Worm (Caenorhabditis elegans): ENCODE measurements around the gene irk-1.

- TF ChIP-seq pha-4 (GFP tag; IDR thresholded peaks at IDR 0.05) (no peak), pha-4 (tag; optimal IDR thresholded peaks at IDR 0.05) (no peak), ama-1 (optimal IDR thresholded peaks at IDR 0.05) (peak; percentile 74), dpl-1 (GFP tag; optimal IDR thresholded peaks at IDR 0.05) (no peak), nhr-25 (tag; optimal IDR thresholded peaks at IDR 0.05; ENCODE audit: borderline replicate concordance, insufficient read depth) (no peak), unc-62 (GFP tag; optimal IDR thresholded peaks at IDR 0.05 in 1 of 2) (no peak), unc-62 (tag; optimal IDR thresholded peaks at IDR 0.05) (no peak), saeg-2 (GFP tag; IDR thresholded peaks at IDR 0.05) (no peak), snpc-4 (tag; optimal IDR thresholded peaks at IDR 0.05) (no peak), ceh-28 (tag; optimal IDR thresholded peaks at IDR 0.05) (no peak), unc-39 (tag; optimal IDR thresholded peaks at IDR 0.05) (no peak), nhr-11 (tag; optimal IDR thresholded peaks at IDR 0.05) (no peak), Y105C5A.15 (GFP tag; IDR thresholded peaks at IDR 0.05) (no peak), ZK337.2 (GFP tag; IDR thresholded peaks at IDR 0.05) (no peak), ceh-82 (tag; optimal IDR thresholded peaks at IDR 0.05) (no peak)
Observed at ce11 chrX:6725260-6725718, 52.6 kb downstream of the irk-1 start, which contains the start of gene slc-25A10.

Measured in whole organism, L4 larva.